Fruit fly (Drosophila melanogaster): Measurements from ENCODE around the gene IM33.

dm6 chr2L:3699895-3700294, 3.4 kb upstream of the IM33 start, which contains the start of gene CG42465:
- TF ChIP-seq lz (GFP tag; optimal IDR thresholded peaks at IDR 0.05) (no peak), salr (GFP tag; optimal IDR thresholded peaks at IDR 0.05) (no peak), vri (GFP tag; optimal IDR thresholded peaks at IDR 0.05) (no peak), CG11902 (GFP tag; optimal IDR thresholded peaks at IDR 0.05) (no peak), CG3032 (tag; optimal IDR thresholded peaks at IDR 0.05) (no peak), CG4318 (GFP tag; optimal IDR thresholded peaks at IDR 0.05) (no peak), Hr39 (GFP tag; optimal IDR thresholded peaks at IDR 0.05) (no peak)
